Fruit fly (Drosophila melanogaster): Measurements from ENCODE around the gene CG12061.
A peak's percentile ranks its signal among the peaks of the same experiment; 100 is the strongest.

The CG12061 gene

dm6 chrX:23004598-23005469, 31.0 kb upstream of the CG12061 start, which contains the start of the genes stnA and stnB (continued):
- no peak for TF ChIP-seq CG15696 (tag; optimal IDR thresholded peaks at IDR 0.05)
- peak; percentile 4 for TF ChIP-seq ind (GFP tag; optimal IDR thresholded peaks at IDR 0.05)
- peak; percentile 6 for TF ChIP-seq CG17385 (GFP tag; optimal IDR thresholded peaks at IDR 0.05)
- TF ChIP-seq lilli (GFP tag; optimal IDR thresholded peaks at IDR 0.05): peak; percentile 45
- TF ChIP-seq Rfx (GFP tag; IDR thresholded peaks at IDR 0.05): peak; percentile 28; the same call in 1 of the 2 replicates
- no peak for TF ChIP-seq Doc2 (GFP tag; IDR thresholded peaks at IDR 0.05)
- TF ChIP-seq Dfd (GFP tag; optimal IDR thresholded peaks at IDR 0.05): no peak
- no peak for TF ChIP-seq zfh1 (GFP tag; IDR thresholded peaks at IDR 0.05)
- no peak for TF ChIP-seq Jarid2 (GFP tag; optimal IDR thresholded peaks at IDR 0.05)
- peak; percentile 46 for TF ChIP-seq Ptx1 (GFP tag; IDR thresholded peaks at IDR 0.05)
- TF ChIP-seq bcd (GFP tag; optimal IDR thresholded peaks at IDR 0.05): peak; percentile 13
- no peak for TF ChIP-seq emc (GFP tag; optimal IDR thresholded peaks at IDR 0.05)
- TF ChIP-seq az2 (GFP tag; optimal IDR thresholded peaks at IDR 0.05): no peak
- TF ChIP-seq ro (GFP tag; IDR thresholded peaks at IDR 0.05): no peak
- TF ChIP-seq CG14441 (GFP tag; IDR thresholded peaks at IDR 0.05): no peak
- TF ChIP-seq pzg (GFP tag; optimal IDR thresholded peaks at IDR 0.05): no peak
- TF ChIP-seq mam (GFP tag; optimal IDR thresholded peaks at IDR 0.05): peak; percentile 19
- no peak for TF ChIP-seq CG10209 (GFP tag; optimal IDR thresholded peaks at IDR 0.05)
- no peak for TF ChIP-seq bab2 (GFP tag; optimal IDR thresholded peaks at IDR 0.05)
- no peak for TF ChIP-seq chm (GFP tag; IDR thresholded peaks at IDR 0.05)
- no peak for TF ChIP-seq trh (GFP tag; optimal IDR thresholded peaks at IDR 0.05)
- TF ChIP-seq crol (GFP tag; IDR thresholded peaks at IDR 0.05): no peak
- no peak for TF ChIP-seq CG7745 (tag; optimal IDR thresholded peaks at IDR 0.05)
- TF ChIP-seq CG2120 (GFP tag; optimal IDR thresholded peaks at IDR 0.05): peak; percentile 51
- TF ChIP-seq Xrp1 (GFP tag; IDR thresholded peaks at IDR 0.05): peak; percentile 34; the same call in 1 of the 2 replicates
- TF ChIP-seq Gsc (GFP tag; IDR thresholded peaks at IDR 0.05): no peak
- TF ChIP-seq Oaz (GFP tag; IDR thresholded peaks at IDR 0.05): no peak
- no peak for TF ChIP-seq pb (GFP tag; optimal IDR thresholded peaks at IDR 0.05)
- no peak for TF ChIP-seq CG6254 (GFP tag; optimal IDR thresholded peaks at IDR 0.05)
- no peak for TF ChIP-seq H2.0 (GFP tag; IDR thresholded peaks at IDR 0.05)
- peak; percentile 20 for TF ChIP-seq Oli (tag; optimal IDR thresholded peaks at IDR 0.05)
- no peak for TF ChIP-seq CHES-1-like (GFP tag; optimal IDR thresholded peaks at IDR 0.05)
- no peak for TF ChIP-seq dimm (GFP tag; IDR thresholded peaks at IDR 0.05)
- TF ChIP-seq CG7556 (GFP tag; optimal IDR thresholded peaks at IDR 0.05): peak; percentile 23
- peak; percentile 67 for TF ChIP-seq CG15514 (GFP tag; optimal IDR thresholded peaks at IDR 0.05)
- no peak for TF ChIP-seq caup (GFP tag; optimal IDR thresholded peaks at IDR 0.05; ENCODE audit: severe bottlenecking)
- TF ChIP-seq dpn (GFP tag; optimal IDR thresholded peaks at IDR 0.05): peak in 1 of 2 experiments; percentile 13
- no peak for TF ChIP-seq Mrtf (GFP tag; IDR thresholded peaks at IDR 0.05)
- no peak for TF ChIP-seq CG1832 (GFP tag; optimal IDR thresholded peaks at IDR 0.05)
- no peak for TF ChIP-seq Doc3 (GFP tag; IDR thresholded peaks at IDR 0.05; ENCODE audit: partially characterized antibody)
- no peak for TF ChIP-seq h (optimal IDR thresholded peaks at IDR 0.05)
- no peak for TF ChIP-seq CG11398 (GFP tag; optimal IDR thresholded peaks at IDR 0.05)
- TF ChIP-seq Dp (GFP tag; optimal IDR thresholded peaks at IDR 0.05): no peak
- TF ChIP-seq cwo (GFP tag; optimal IDR thresholded peaks at IDR 0.05): peak; percentile 13
- TF ChIP-seq repo (GFP tag; optimal IDR thresholded peaks at IDR 0.05): no peak
- TF ChIP-seq CG17359 (tag; optimal IDR thresholded peaks at IDR 0.05): peak; percentile 12
- peak; percentile 32 for TF ChIP-seq Hmr (GFP tag; optimal IDR thresholded peaks at IDR 0.05)
- no peak for TF ChIP-seq Nf-YC (tag; optimal IDR thresholded peaks at IDR 0.05)
- TF ChIP-seq chn (GFP tag; optimal IDR thresholded peaks at IDR 0.05): no peak
- no peak for TF ChIP-seq CG11247 (GFP tag; IDR thresholded peaks at IDR 0.05)
